Worm (Caenorhabditis elegans) whole organism, L2 larva: ENCODE measurements around the gene str-244.
A peak's percentile ranks its signal among the peaks of the same experiment; 100 is the strongest.

Experiments used
- C34F6.9 ChIP-seq: fragments of 150-350 bp; optimal IDR thresholded peaks from 2 replicates; lab custom pipeline; 2014; ENCODE audit warnings: missing biosample characterization, missing genetic modification characterization
- F13H6.1 ChIP-seq: sonication (generic microtip); optimal IDR thresholded peaks from 2 replicates; lab custom pipeline; 2016; ENCODE audit warnings: missing genetic modification characterization, missing compliant biosample characterization
- Y55F3AM.14 ChIP-seq: fragments of 200-800 bp; sonication (Bioruptor generic); optimal IDR thresholded peaks from 2 replicates; lab custom pipeline; 2018; ENCODE audit warnings: mild to moderate bottlenecking, missing genetic modification characterization, missing compliant biosample characterization
- alr-1 ChIP-seq: fragments of 150-350 bp; optimal IDR thresholded peaks from 2 replicates; lab custom pipeline; 2014; ENCODE audit warnings: missing biosample characterization, missing genetic modification characterization
- aly-2 ChIP-seq: fragments of 150-350 bp; optimal IDR thresholded peaks from 2 replicates; lab custom pipeline; 2014; ENCODE audit warnings: missing biosample characterization, missing genetic modification characterization
- ama-1 ChIP-seq: fragments of 150-350 bp; optimal IDR thresholded peaks from 2 replicates; lab custom pipeline; 2018; ENCODE audit warnings: inconsistent platforms
- blmp-1 ChIP-seq: sonication (generic microtip); optimal IDR thresholded peaks from 2 replicates; lab custom pipeline; 2017; ENCODE audit warnings: missing genetic modification characterization, mild to moderate bottlenecking, missing compliant biosample characterization, antibody characterized with exemption, moderate library complexity; ENCODE audit not compliant: insufficient read depth
- crh-2 ChIP-seq: sonication (generic microtip); optimal IDR thresholded peaks from 2 replicates; lab custom pipeline; 2017; ENCODE audit warnings: missing biosample characterization, missing genetic modification characterization
- egl-27 ChIP-seq: sonication (generic microtip); optimal IDR thresholded peaks from 3 replicates; lab custom pipeline; 2017; ENCODE audit warnings: missing biosample characterization, missing genetic modification reagents, missing genetic modification characterization
- elt-1 ChIP-seq: fragments of 150-350 bp; optimal IDR thresholded peaks from 2 replicates; lab custom pipeline; 2014; ENCODE audit warnings: missing biosample characterization, missing genetic modification characterization
- elt-3 ChIP-seq: sonication (generic microtip); optimal IDR thresholded peaks from 2 replicates; lab custom pipeline; 2017; ENCODE audit warnings: missing biosample characterization, missing genetic modification characterization
- fos-1 ChIP-seq: fragments of 150-350 bp; optimal IDR thresholded peaks from 2 replicates; lab custom pipeline; 2014; ENCODE audit warnings: missing biosample characterization, missing genetic modification characterization
- gmeb-1 ChIP-seq: fragments of 150-350 bp; optimal IDR thresholded peaks from 2 replicates; lab custom pipeline; 2014; ENCODE audit warnings: missing biosample characterization, missing genetic modification characterization
- lin-11 ChIP-seq: fragments of 150-350 bp; sonication (generic microtip); optimal IDR thresholded peaks from 2 replicates; lab custom pipeline; 2014; ENCODE audit warnings: missing biosample characterization, missing genetic modification characterization, inconsistent platforms, mixed read lengths
- lin-13 ChIP-seq: fragments of 150-350 bp; optimal IDR thresholded peaks from 2 replicates; lab custom pipeline; 2014; ENCODE audit warnings: missing biosample characterization, missing genetic modification reagents, missing genetic modification characterization
- lin-39 ChIP-seq: fragments of 150-350 bp; optimal IDR thresholded peaks from 2 replicates; lab custom pipeline; 2014; ENCODE audit warnings: missing biosample characterization, missing genetic modification reagents, missing genetic modification characterization
- lsy-2 ChIP-seq, 2 experiments: fragments of 150-350 bp in 1 of 2; sonication (generic microtip) in 1 of 2; optimal IDR thresholded peaks; 2 replicates each; lab custom pipeline; 2014 to 2017; ENCODE audit warnings: missing biosample characterization in 2 of 2, missing genetic modification characterization in 2 of 2
- mab-5 ChIP-seq: fragments of 150-350 bp; optimal IDR thresholded peaks from 2 replicates; lab custom pipeline; 2014; ENCODE audit warnings: missing biosample characterization, missing genetic modification characterization
- mbf-1 ChIP-seq: sonication (generic microtip); optimal IDR thresholded peaks from 2 replicates; lab custom pipeline; 2017; ENCODE audit warnings: missing biosample characterization, missing genetic modification characterization
- mdl-1 ChIP-seq, 2 experiments: fragments of 150-350 bp in 1 of 2; sonication (generic microtip) in 1 of 2; optimal IDR thresholded peaks; 2 replicates each; lab custom pipeline; 2017; ENCODE audit warnings: missing biosample characterization in 2 of 2, missing genetic modification characterization in 2 of 2
- nhr-10 ChIP-seq: sonication (generic microtip); optimal IDR thresholded peaks from 2 replicates; lab custom pipeline; 2017; ENCODE audit warnings: missing biosample characterization, missing genetic modification characterization
- nhr-12 ChIP-seq: fragments of 150-350 bp; optimal IDR thresholded peaks from 2 replicates; lab custom pipeline; 2014; ENCODE audit warnings: missing biosample characterization, missing genetic modification characterization
- nhr-129 ChIP-seq: fragments of 150-350 bp; optimal IDR thresholded peaks from 2 replicates; lab custom pipeline; 2014; ENCODE audit warnings: missing biosample characterization, missing genetic modification characterization
- nhr-23 ChIP-seq: fragments of 150-350 bp; optimal IDR thresholded peaks from 2 replicates; lab custom pipeline; 2014; ENCODE audit warnings: missing biosample characterization, missing genetic modification reagents, missing genetic modification characterization
- nhr-77 ChIP-seq: fragments of 150-350 bp; optimal IDR thresholded peaks from 2 replicates; lab custom pipeline; 2014; ENCODE audit warnings: missing biosample characterization, missing genetic modification characterization
- sem-4 ChIP-seq: fragments of 150-350 bp; optimal IDR thresholded peaks from 2 replicates; lab custom pipeline; 2014; ENCODE audit warnings: missing biosample characterization, missing genetic modification reagents, missing genetic modification characterization
- skn-1 ChIP-seq: sonication (generic microtip); optimal IDR thresholded peaks from 2 replicates; lab custom pipeline; 2017; ENCODE audit warnings: missing biosample characterization, missing genetic modification characterization
- sma-9 ChIP-seq, 2 experiments: fragments of 150-350 bp in 1 of 2; sonication (generic microtip) in 1 of 2; optimal IDR thresholded peaks; 2 replicates each; lab custom pipeline; 2014 to 2016; ENCODE audit warnings: missing genetic modification characterization in 2 of 2, mild to moderate bottlenecking in 1 of 2, missing biosample characterization in 1 of 2, missing compliant biosample characterization in 1 of 2, missing genetic modification reagents in 1 of 2, moderate library complexity in 1 of 2
- snpc-4 ChIP-seq: fragments of 150-350 bp; optimal IDR thresholded peaks from 2 replicates; lab custom pipeline; 2014; ENCODE audit warnings: missing biosample characterization, missing genetic modification characterization
- unc-55 ChIP-seq: fragments of 150-350 bp; sonication (generic microtip); optimal IDR thresholded peaks from 3 replicates; lab custom pipeline; 2014; ENCODE audit warnings: missing biosample characterization, missing genetic modification reagents, missing genetic modification characterization
- ztf-11 ChIP-seq: sonication (generic microtip); optimal IDR thresholded peaks from 2 replicates; lab custom pipeline; 2017; ENCODE audit warnings: missing biosample characterization, missing genetic modification characterization
- ztf-4 ChIP-seq: fragments of 150-350 bp; optimal IDR thresholded peaks from 2 replicates; lab custom pipeline; 2014; ENCODE audit warnings: missing biosample characterization, missing genetic modification characterization

The str-244 gene

DNA sequence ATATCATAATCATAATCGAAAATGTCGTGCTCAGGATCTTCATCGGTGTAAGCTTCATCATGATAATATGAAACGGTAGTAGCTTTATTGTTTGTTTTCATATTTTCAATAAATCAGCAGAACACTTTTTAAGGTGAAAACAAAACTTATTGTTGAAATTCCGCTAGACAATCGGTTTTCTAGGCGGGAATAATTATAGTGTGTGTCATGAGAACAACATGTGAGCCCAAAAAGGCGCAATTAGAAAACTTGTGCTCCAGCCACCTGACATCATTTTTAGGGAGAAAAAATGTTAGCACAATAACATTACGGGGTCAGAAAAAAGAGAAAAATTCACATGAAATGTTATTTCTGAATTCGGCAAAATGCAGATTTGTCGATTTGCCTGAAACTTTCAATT lies 24.7 kb downstream of the str-244 start, which contains the start of gene srw-8:
Gene srw-8 (minus strand): TSS at position 101 of the 400 bp plus-strand sequence.
- TF ChIP-seq mbf-1 (tag; lab: Kevin White, UChicago) (no peak), aly-2 (tag; lab: Kevin White, UChicago) (no peak), egl-27 (tag; lab: Kevin White, UChicago) (no peak), crh-2 (tag; lab: Kevin White, UChicago) (no peak), snpc-4 (tag; lab: Kevin White, UChicago) (no peak), lin-39 (tag; lab: Kevin White, UChicago) (no peak), elt-1 (no peak), elt-3 (tag; lab: Kevin White, UChicago) (no peak)

- TF ChIP-seq unc-55 (GFP tag; lab: Kevin White, UChicago) (no peak), nhr-77 (tag; lab: Kevin White, UChicago) (no peak), gmeb-1 (tag; lab: Kevin White, UChicago) (no peak), nhr-10 (tag; lab: Kevin White, UChicago) (no peak), elt-1 (no peak), ztf-11 (tag; lab: Kevin White, UChicago) (no peak), lin-13 (GFP tag; lab: Kevin White, UChicago) (no peak), lin-11 (tag; lab: Kevin White, UChicago) (no peak)
These were observed 26.6 kb downstream of the str-244 start, which contains the start of gene irld-38 for ce11 chrV:3032343-3032742. Gene irld-38, minus strand, starts transcription at chrV:3032443.

- TF ChIP-seq ama-1 (lab: Kevin White, UChicago) (no peak), ztf-4 (tag; lab: Kevin White, UChicago) (no peak), nhr-12 (tag; lab: Kevin White, UChicago) (no peak), lin-13 (GFP tag; lab: Kevin White, UChicago) (no peak), snpc-4 (tag; lab: Kevin White, UChicago) (no peak), skn-1 (tag; lab: Kevin White, UChicago) (no peak), fos-1 (tag; lab: Kevin White, UChicago) (no peak), C34F6.9 (tag; lab: Kevin White, UChicago) (no peak), aly-2 (tag; lab: Kevin White, UChicago) (no peak), nhr-129 (tag; lab: Kevin White, UChicago) (no peak), nhr-23 (no peak), mab-5 (no peak), ztf-11 (tag; lab: Kevin White, UChicago) (no peak), nhr-10 (tag; lab: Kevin White, UChicago) (no peak), Y55F3AM.14 (GFP tag; lab: Kevin White, UChicago) (no peak), unc-55 (GFP tag; lab: Kevin White, UChicago) (no peak)
These were observed 30.7 kb downstream of the str-244 start, which contains the start of gene asp-7 for ce11 chrV:3028205-3028604. Gene asp-7, plus strand, starts transcription at chrV:3028285.

ce11 chrV:3024274-3024673 lies 34.6 kb downstream of the str-244 start, which contains the start of gene asp-8:
Gene asp-8, plus strand, starts transcription at chrV:3024549.
- TF ChIP-seq sma-9 (GFP tag; optimal IDR thresholded peaks at IDR 0.05; lab: Kevin White, UChicago) (peak; percentile 45), sma-9 (tag; optimal IDR thresholded peaks at IDR 0.05; lab: Kevin White, UChicago) (no peak), fos-1 (tag; lab: Kevin White, UChicago) (peak; percentile 28), elt-3 (tag; lab: Kevin White, UChicago) (no peak)

- TF ChIP-seq sem-4 (tag; lab: Kevin White, UChicago) (no peak), elt-3 (tag; lab: Kevin White, UChicago) (no peak), nhr-23 (no peak), snpc-4 (tag; lab: Kevin White, UChicago) (no peak), lin-39 (tag; lab: Kevin White, UChicago) (no peak), alr-1 (tag; lab: Kevin White, UChicago) (no peak), nhr-129 (tag; lab: Kevin White, UChicago) (no peak), lsy-2 (tag; optimal IDR thresholded peaks at IDR 0.05; lab: Kevin White, UChicago) (no peak), F13H6.1 (no peak), crh-2 (tag; lab: Kevin White, UChicago) (no peak), unc-55 (GFP tag; lab: Kevin White, UChicago) (no peak), egl-27 (tag; lab: Kevin White, UChicago) (no peak), C34F6.9 (tag; lab: Kevin White, UChicago) (no peak), mdl-1 (tag; optimal IDR thresholded peaks at IDR 0.05; lab: Kevin White, UChicago) (no peak), blmp-1 (no peak)
These were observed 37.6 kb downstream of the str-244 start, which contains the start of gene irld-12 for ce11 chrV:3021306-3021705. Gene irld-12, minus strand, starts transcription at chrV:3021406.
